Worm (Caenorhabditis elegans): ENCODE measurements around the gene pab-2.

Gene pab-2

DNA sequence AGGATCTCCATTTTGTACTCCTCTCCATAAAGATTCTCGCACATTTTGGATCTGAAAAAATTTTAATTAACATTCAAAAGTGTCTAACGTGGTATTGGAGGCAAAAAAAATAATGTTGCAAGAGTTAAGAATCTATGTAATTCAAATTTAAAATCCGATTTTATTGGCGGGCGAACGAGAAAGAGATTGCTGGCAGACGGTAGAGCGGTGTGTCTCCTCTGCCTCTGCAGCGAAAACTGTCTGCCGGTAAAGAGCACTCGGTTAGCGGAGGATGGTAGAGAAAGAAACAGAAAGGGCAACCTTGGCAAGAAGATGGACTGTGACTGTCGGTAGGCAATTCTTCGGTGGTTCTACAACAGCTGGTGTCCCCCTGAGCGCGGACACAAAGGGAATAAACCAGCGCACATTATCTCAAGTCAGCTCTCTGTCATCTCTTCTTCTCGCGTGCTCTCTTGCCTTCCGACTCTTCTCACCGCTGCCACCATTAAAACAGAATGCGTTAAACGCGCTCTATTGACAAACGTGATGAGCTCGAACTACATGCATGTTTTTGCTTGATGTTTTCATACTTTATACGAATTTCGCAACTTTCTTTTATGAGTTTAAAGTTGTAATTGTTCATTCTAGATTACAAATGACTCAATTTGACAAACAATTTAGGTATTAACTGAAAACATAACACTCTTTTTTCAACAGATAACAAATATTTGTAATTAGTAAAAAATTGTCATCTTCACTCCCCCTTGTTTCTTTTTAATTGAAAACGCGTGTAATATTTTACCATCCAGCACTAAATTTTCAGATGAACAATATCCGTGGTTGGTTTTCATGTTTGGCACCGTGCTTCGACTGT lies 8.1 kb downstream of the pab-2 start, which contains the start of the genes cdk-4 and F18H3.1:
cdk-4 (minus strand) TSS at position 51 of the 853 bp plus-strand sequence.
F18H3.1 (plus strand) TSS at position 803 of the 853 bp plus-strand sequence.
- TF ChIP-seq pqm-1 (tag; optimal IDR thresholded peaks at IDR 0.05) (peak; percentile 4), dmd-8 (GFP tag; IDR thresholded peaks at IDR 0.05) (0 out of 2 replicates have a peak, but pooled peaks have one; percentile 31), nhr-11 (tag; optimal IDR thresholded peaks at IDR 0.05) (peak; percentile 49), skn-1 (tag; optimal IDR thresholded peaks at IDR 0.05) (no peak), mdl-1 (tag; optimal IDR thresholded peaks at IDR 0.05) (peak in 1 of 2 experiments; percentile 13), lsy-2 (tag; optimal IDR thresholded peaks at IDR 0.05) (peak in 1 of 2 experiments; percentile 59), set-16 (GFP tag; IDR thresholded peaks at IDR 0.05) (peak; percentile 45; the same call in 1 of the 2 replicates), daf-16 (GFP tag; optimal IDR thresholded peaks at IDR 0.05) (no peak), daf-16 (tag; optimal IDR thresholded peaks at IDR 0.05) (peak; percentile 39), dpl-1 (GFP tag; optimal IDR thresholded peaks at IDR 0.05) (peak; percentile 34), rbr-2 (tag; optimal IDR thresholded peaks at IDR 0.05) (peak; percentile 27), ctbp-1 (GFP tag; IDR thresholded peaks at IDR 0.05) (no peak), ama-1 (optimal IDR thresholded peaks at IDR 0.05) (no peak), arid-1 (GFP tag; conservative IDR thresholded peaks at IDR 0.05) (0 out of 2 replicates have a peak, but pooled peaks have one; percentile 10), mep-1 (tag; optimal IDR thresholded peaks at IDR 0.05) (peak; percentile 30), aly-2 (tag; optimal IDR thresholded peaks at IDR 0.05) (no peak), fkh-10 (GFP tag; optimal IDR thresholded peaks at IDR 0.05) (no peak), zag-1 (tag; optimal IDR thresholded peaks at IDR 0.05) (no peak), unc-62 (GFP tag; optimal IDR thresholded peaks at IDR 0.05 in 1 of 2) (peak in 1 of 2 experiments; percentile 99), unc-62 (tag; optimal IDR thresholded peaks at IDR 0.05) (no peak), nhr-10 (tag; optimal IDR thresholded peaks at IDR 0.05) (no peak), saeg-2 (GFP tag; IDR thresholded peaks at IDR 0.05) (no peak), hif-1 (tag; optimal IDR thresholded peaks at IDR 0.05) (peak in 1 of 2 experiments; percentile 16), lin-38 (GFP tag; IDR thresholded peaks at IDR 0.05) (peak; percentile 62), unc-39 (tag; optimal IDR thresholded peaks at IDR 0.05) (no peak), hlh-11 (tag; optimal IDR thresholded peaks at IDR 0.05) (peak; percentile 75), mes-2 (tag; optimal IDR thresholded peaks at IDR 0.05; ENCODE audit: poor library complexity, severe bottlenecking) (peak; percentile 43), nhr-48 (tag; optimal IDR thresholded peaks at IDR 0.05) (no peak), hlh-30 (tag; optimal IDR thresholded peaks at IDR 0.05; ENCODE audit: insufficient read depth) (peak; percentile 53), nhr-28 (tag; optimal IDR thresholded peaks at IDR 0.05) (peak; percentile 2), F49E8.2 (tag; optimal IDR thresholded peaks at IDR 0.05; ENCODE audit: borderline replicate concordance) (no peak), dmd-6 (GFP tag; IDR thresholded peaks at IDR 0.05) (0 out of 2 replicates have a peak, but pooled peaks have one; percentile 15)

DNA sequence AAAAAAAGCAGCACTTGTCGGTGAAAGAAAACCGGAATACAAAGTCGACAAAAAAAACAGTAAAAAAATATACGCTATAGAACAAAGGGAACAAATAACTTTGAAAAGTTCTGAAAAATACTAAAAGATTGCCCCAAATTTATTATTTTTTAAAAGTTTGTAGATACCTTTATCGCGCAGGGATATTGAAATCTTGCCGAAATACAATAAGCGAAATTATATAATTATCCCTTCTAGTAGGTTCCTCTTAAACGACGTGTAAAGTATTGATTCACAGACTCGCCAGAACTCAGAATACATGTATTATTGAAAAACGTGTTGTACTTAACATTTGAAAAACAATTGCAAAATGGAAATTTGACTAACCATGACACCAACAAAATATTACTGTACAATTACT lies 12.8 kb downstream of the pab-2 start:
- TF ChIP-seq skn-1 (tag; optimal IDR thresholded peaks at IDR 0.05) (no peak), nhr-6 (tag; optimal IDR thresholded peaks at IDR 0.05) (peak; percentile 75), vab-7 (GFP tag; IDR thresholded peaks at IDR 0.05) (peak; percentile 46; the same call in 1 of the 2 replicates), nhr-77 (tag; optimal IDR thresholded peaks at IDR 0.05) (peak; percentile 98), T20F7.1 (GFP tag; optimal IDR thresholded peaks at IDR 0.05) (peak; percentile 87), tag-97 (GFP tag; IDR thresholded peaks at IDR 0.05) (no peak), daf-16 (GFP tag; optimal IDR thresholded peaks at IDR 0.05) (peak; percentile 34 to 87), daf-16 (tag; optimal IDR thresholded peaks at IDR 0.05) (peak; percentile 83), ceh-20 (GFP tag; IDR thresholded peaks at IDR 0.05) (peak; percentile 61; the same call in 1 of the 2 replicates), dve-1 (tag; optimal IDR thresholded peaks at IDR 0.05; ENCODE audit: insufficient read depth) (peak; percentile 95), lin-1 (GFP tag; IDR thresholded peaks at IDR 0.05) (0 out of 2 replicates have a peak, but pooled peaks have one; percentile 11), fos-1 (tag; optimal IDR thresholded peaks at IDR 0.05) (no peak), daf-12 (tag; optimal IDR thresholded peaks at IDR 0.05) (no peak), mep-1 (tag; optimal IDR thresholded peaks at IDR 0.05) (peak; percentile 98), spr-3 (GFP tag; optimal IDR thresholded peaks at IDR 0.05) (peak; percentile 57), zip-2 (tag; optimal IDR thresholded peaks at IDR 0.05) (peak; percentile 91), madf-9 (GFP tag; conservative IDR thresholded peaks at IDR 0.05) (peak; percentile 74), duxl-1 (tag; optimal IDR thresholded peaks at IDR 0.05; ENCODE audit: poor library complexity) (peak; percentile 97), nhr-102 (tag; optimal IDR thresholded peaks at IDR 0.05) (peak; percentile 97), nhr-42 (GFP tag; IDR thresholded peaks at IDR 0.05) (peak; percentile 92), nhr-28 (tag; optimal IDR thresholded peaks at IDR 0.05) (peak; percentile 80), lin-13 (GFP tag; optimal IDR thresholded peaks at IDR 0.05) (peak; percentile 76), ctbp-1 (GFP tag; IDR thresholded peaks at IDR 0.05) (peak; percentile 77; the same call in 1 of the 2 replicates)
